Worm (Caenorhabditis elegans): ENCODE measurements around the gene ubc-13.
"Not testable (repeated sequence)": the region's sequence is repeated elsewhere in the genome, so short reads cannot be mapped to it uniquely, and the experiment has no call there.

The ubc-13 gene

DNA sequence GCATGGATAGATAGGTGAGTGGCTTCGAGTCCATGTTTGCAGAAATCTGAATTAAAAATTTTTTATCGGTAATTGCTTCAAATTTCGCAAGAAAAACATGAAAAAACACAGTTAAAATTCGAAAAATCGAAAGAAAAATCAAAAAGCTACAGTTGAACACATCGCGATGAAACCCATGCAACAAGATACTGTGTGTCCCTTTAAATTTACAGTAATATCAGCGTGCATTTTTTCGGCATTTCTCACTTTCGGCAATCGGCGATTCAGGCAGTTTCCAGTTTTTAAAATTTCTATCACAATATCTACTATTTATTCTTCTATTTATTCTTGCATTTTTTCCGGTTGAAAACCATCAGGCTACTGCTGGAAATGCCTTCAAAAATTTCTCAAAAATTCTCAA lies 3.3 kb downstream of the ubc-13 start, which contains the start of gene fbxc-45:
Gene fbxc-45 (minus strand): TSS at position 48 of the 400 bp plus-strand sequence.
- no peak for TF ChIP-seq rec-8 (tag; optimal IDR thresholded peaks at IDR 0.05)
- TF ChIP-seq F33H1.4 (GFP tag; IDR thresholded peaks at IDR 0.05) = peak; percentile 80
- peak; percentile 73 for TF ChIP-seq xnd-1 (tag; optimal IDR thresholded peaks at IDR 0.05)
- TF ChIP-seq snpc-3.4 (tag; optimal IDR thresholded peaks at IDR 0.05) = peak; percentile 12
- TF ChIP-seq D2030.7 (GFP tag; IDR thresholded peaks at IDR 0.05) = peak; percentile 60; the same call in 1 of the 2 replicates
- peak; percentile 53 for TF ChIP-seq him-1 (tag; optimal IDR thresholded peaks at IDR 0.05)
- TF ChIP-seq lin-54 (GFP tag; optimal IDR thresholded peaks at IDR 0.05) = peak; percentile 15
- 0 out of 2 replicates have a peak, but pooled peaks have one; percentile 5 for TF ChIP-seq hmg-1.2 (GFP tag; IDR thresholded peaks at IDR 0.05)
- TF ChIP-seq lsl-1 (GFP tag; optimal IDR thresholded peaks at IDR 0.05) = peak; percentile 87
- TF ChIP-seq K11D2.4 (GFP tag; IDR thresholded peaks at IDR 0.05) = no peak
- peak; percentile 68 for TF ChIP-seq madf-6 (GFP tag; IDR thresholded peaks at IDR 0.05)
- TF ChIP-seq nhr-179 (tag; optimal IDR thresholded peaks at IDR 0.05) = no peak
- TF ChIP-seq Y56A3A.18 (GFP tag; IDR thresholded peaks at IDR 0.05) = no peak

DNA sequence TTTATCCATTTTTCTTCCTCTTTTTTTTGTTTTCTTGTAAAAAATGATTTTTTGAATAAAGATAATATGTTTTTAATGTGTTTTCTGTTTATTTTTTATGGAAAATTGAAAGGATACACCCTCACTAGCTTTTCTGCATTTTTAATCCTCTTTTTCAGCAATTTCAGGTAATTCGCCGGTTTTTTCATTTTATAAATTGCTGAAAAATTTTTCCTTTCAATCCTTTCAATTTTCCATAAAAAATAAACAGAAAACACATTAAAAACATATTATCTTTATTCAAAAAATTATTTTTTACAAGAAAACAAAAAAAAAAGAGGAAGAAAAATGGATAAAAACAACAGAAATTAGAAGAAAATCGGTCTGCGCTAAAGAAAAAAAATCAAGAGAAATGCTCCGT lies 7.8 kb downstream of the ubc-13 start, which contains the start of gene Y54G2A.50:
Gene Y54G2A.50 (plus strand): TSS at position 301 of the 400 bp plus-strand sequence.
- TF ChIP-seq ztf-25 (GFP tag; IDR thresholded peaks at IDR 0.05); ceh-27 (GFP tag; optimal IDR thresholded peaks at IDR 0.05); Y53G8AR.9 (GFP tag; conservative IDR thresholded peaks at IDR 0.05): not testable (repeated sequence)

DNA sequence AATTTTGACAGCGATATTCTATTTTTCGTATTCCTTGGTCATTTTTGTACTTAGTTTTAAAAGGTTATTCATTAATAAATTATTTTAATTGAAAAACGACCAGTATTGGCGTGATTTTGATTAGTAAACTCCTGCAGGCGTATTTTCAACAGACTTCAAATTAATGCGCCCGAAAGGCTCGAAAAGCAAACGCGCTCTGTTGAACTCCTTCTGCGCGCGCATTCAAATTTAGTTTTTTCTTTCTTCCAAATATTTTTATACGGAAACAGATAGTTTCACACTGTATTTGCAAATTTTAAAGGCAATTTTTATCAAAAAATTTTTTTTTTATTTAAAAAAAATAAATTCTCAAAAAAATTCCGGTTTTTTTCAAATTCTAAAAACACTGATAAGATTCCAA lies 9.4 kb downstream of the ubc-13 start:
- TF ChIP-seq tbp1 (GFP tag; optimal IDR thresholded peaks at IDR 0.05) (no peak), efl-1 (GFP tag; optimal IDR thresholded peaks at IDR 0.05) (peak; percentile 24)

DNA sequence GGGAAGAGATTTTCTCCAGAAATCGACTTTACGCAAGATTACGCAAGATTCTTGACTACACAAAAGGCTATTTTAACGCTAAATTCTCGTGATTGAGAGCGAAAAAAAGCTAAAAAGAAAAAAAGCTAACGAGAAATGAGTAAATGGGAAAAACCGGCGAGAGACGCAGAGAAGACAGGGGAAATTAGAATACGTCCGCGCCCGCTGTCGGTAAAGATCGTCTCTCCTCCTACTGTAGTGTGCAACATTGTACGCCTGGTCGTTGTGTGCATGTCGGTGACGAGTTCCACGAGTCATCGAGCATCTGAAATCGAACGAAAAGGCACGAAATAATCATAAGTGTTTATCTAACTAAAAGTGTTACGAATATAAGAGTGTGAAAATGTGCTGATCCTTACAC lies 10.9 kb downstream of the ubc-13 start:
- TF ChIP-seq madf-6 (GFP tag; IDR thresholded peaks at IDR 0.05) = peak; percentile 97
- no peak for TF ChIP-seq lin-35 (GFP tag; optimal IDR thresholded peaks at IDR 0.05)
- TF ChIP-seq efl-1 (GFP tag; optimal IDR thresholded peaks at IDR 0.05) = peak; percentile 80
- no peak for TF ChIP-seq lag-1 (GFP tag; IDR thresholded peaks at IDR 0.05)
- TF ChIP-seq Y53F4B.3 (GFP tag; IDR thresholded peaks at IDR 0.05) = no peak
- no peak for TF ChIP-seq sdz-38 (tag; optimal IDR thresholded peaks at IDR 0.05)
- TF ChIP-seq B0336.3 (GFP tag; IDR thresholded peaks at IDR 0.05) = no peak
- no peak for TF ChIP-seq nhr-120 (GFP tag; IDR thresholded peaks at IDR 0.05)
- TF ChIP-seq zim-3 (tag; optimal IDR thresholded peaks at IDR 0.05) = no peak
- peak; percentile 75 for TF ChIP-seq xnd-1 (tag; optimal IDR thresholded peaks at IDR 0.05)
- TF ChIP-seq D2030.7 (GFP tag; IDR thresholded peaks at IDR 0.05) = peak; percentile 25; the same call in 1 of the 2 replicates
- TF ChIP-seq pbrm-1 (GFP tag; IDR thresholded peaks at IDR 0.05) = no peak
- no peak for TF ChIP-seq K11D2.4 (GFP tag; IDR thresholded peaks at IDR 0.05)
- TF ChIP-seq Y95B8A.8 (GFP tag; IDR thresholded peaks at IDR 0.05) = no peak
- TF ChIP-seq hlh-26 (GFP tag; conservative IDR thresholded peaks at IDR 0.05) = no peak
- TF ChIP-seq bed-1 (GFP tag; IDR thresholded peaks at IDR 0.05) = no peak
- TF ChIP-seq lsl-1 (GFP tag; optimal IDR thresholded peaks at IDR 0.05) = peak; percentile 83
- peak; percentile 40; the same call in 1 of the 2 replicates for TF ChIP-seq hmg-1.2 (GFP tag; IDR thresholded peaks at IDR 0.05)
- peak; percentile 50; the same call in 1 of the 2 replicates for TF ChIP-seq mcd-1 (GFP tag; IDR thresholded peaks at IDR 0.05)
- TF ChIP-seq F49E8.2 (tag; optimal IDR thresholded peaks at IDR 0.05; ENCODE audit: insufficient read depth) = peak; percentile 5
- no peak for TF ChIP-seq ceh-58 (GFP tag; IDR thresholded peaks at IDR 0.05)
- TF ChIP-seq lin-54 (GFP tag; optimal IDR thresholded peaks at IDR 0.05) = no peak
- TF ChIP-seq ztf-6 (GFP tag; IDR thresholded peaks at IDR 0.05) = no peak
- TF ChIP-seq aptf-3 (GFP tag; IDR thresholded peaks at IDR 0.05) = no peak
- peak; percentile 93 for TF ChIP-seq madf-8 (GFP tag; conservative IDR thresholded peaks at IDR 0.05)
- peak; percentile 58 for TF ChIP-seq F33H1.4 (GFP tag; IDR thresholded peaks at IDR 0.05)
- peak; percentile 19 for TF ChIP-seq ztf-18 (tag; optimal IDR thresholded peaks at IDR 0.05)
- no peak for TF ChIP-seq K12H6.12 (tag; optimal IDR thresholded peaks at IDR 0.05)
- TF ChIP-seq hsf-1 (GFP tag; IDR thresholded peaks at IDR 0.05) = peak; percentile 67; the same call in 1 of the 2 replicates
- no peak for TF ChIP-seq attf-5 (GFP tag; optimal IDR thresholded peaks at IDR 0.05)
- no peak for TF ChIP-seq madf-10 (tag; optimal IDR thresholded peaks at IDR 0.05)
- TF ChIP-seq ceh-91 (GFP tag; IDR thresholded peaks at IDR 0.05) = peak; percentile 53; the same call in 1 of the 2 replicates
- peak; percentile 59 for TF ChIP-seq dpl-1 (GFP tag; optimal IDR thresholded peaks at IDR 0.05)
